Worm (Caenorhabditis elegans): ENCODE measurements around the gene F54C8.1.

F54C8.1 gene

ce11 chrIII:9482423-9482993, 43.0 kb downstream of the F54C8.1 start:
- TF ChIP-seq hlh-12 (tag; optimal IDR thresholded peaks at IDR 0.05) (no peak), F52B5.7 (tag; optimal IDR thresholded peaks at IDR 0.05) (no peak), rpc-1 (optimal IDR thresholded peaks at IDR 0.05) (no peak), rpc-1 (tag; optimal IDR thresholded peaks at IDR 0.05) (no peak), Y79H2A.3 (GFP tag; conservative IDR thresholded peaks at IDR 0.05) (no peak), ceh-27 (GFP tag; optimal IDR thresholded peaks at IDR 0.05) (no peak), ztf-25 (GFP tag; IDR thresholded peaks at IDR 0.05) (no peak), ztf-28 (GFP tag; IDR thresholded peaks at IDR 0.05) (no peak), F55B11.4 (tag; optimal IDR thresholded peaks at IDR 0.05; ENCODE audit: borderline replicate concordance, insufficient read depth) (no peak), sptf-2 (GFP tag; optimal IDR thresholded peaks at IDR 0.05) (no peak), lin-54 (GFP tag; optimal IDR thresholded peaks at IDR 0.05) (no peak), madf-10 (tag; optimal IDR thresholded peaks at IDR 0.05) (no peak), attf-6 (GFP tag; IDR thresholded peaks at IDR 0.05) (no peak), him-1 (tag; optimal IDR thresholded peaks at IDR 0.05) (no peak), cebp-1 (GFP tag; IDR thresholded peaks at IDR 0.05) (no peak), cebp-1 (tag; optimal IDR thresholded peaks at IDR 0.05) (no peak), K11D2.4 (GFP tag; IDR thresholded peaks at IDR 0.05) (no peak), bed-1 (GFP tag; IDR thresholded peaks at IDR 0.05) (no peak), mcd-1 (GFP tag; IDR thresholded peaks at IDR 0.05) (no peak), lin-35 (GFP tag; optimal IDR thresholded peaks at IDR 0.05) (no peak), F57C9.4 (tag; optimal IDR thresholded peaks at IDR 0.05) (no peak), unc-130 (GFP tag; optimal IDR thresholded peaks at IDR 0.05) (no peak)

ce11 chrIII:9483716-9484115, 44.2 kb downstream of the F54C8.1 start:
- TF ChIP-seq ccch-3 (GFP tag; optimal IDR thresholded peaks at IDR 0.05) = no peak
- TF ChIP-seq nhr-27 (tag; optimal IDR thresholded peaks at IDR 0.05) = no peak
- TF ChIP-seq F10E7.11 (tag; optimal IDR thresholded peaks at IDR 0.05) = no peak
- no peak for TF ChIP-seq ceh-91 (GFP tag; IDR thresholded peaks at IDR 0.05)
- no peak for TF ChIP-seq bed-2 (GFP tag; IDR thresholded peaks at IDR 0.05)
- TF ChIP-seq somi-1 (GFP tag; optimal IDR thresholded peaks at IDR 0.05) = no peak
- no peak for TF ChIP-seq attf-3 (GFP tag; conservative IDR thresholded peaks at IDR 0.05)
- 0 out of 2 replicates have a peak, but pooled peaks have one; percentile 25 for TF ChIP-seq mcd-1 (GFP tag; IDR thresholded peaks at IDR 0.05)
- TF ChIP-seq dpl-1 (GFP tag; optimal IDR thresholded peaks at IDR 0.05) = no peak
- no peak for TF ChIP-seq Y53F4B.3 (GFP tag; IDR thresholded peaks at IDR 0.05)
- no peak for TF ChIP-seq sea-2 (GFP tag; IDR thresholded peaks at IDR 0.05)
- TF ChIP-seq hrde-1 (tag; optimal IDR thresholded peaks at IDR 0.05; ENCODE audit: borderline replicate concordance) = no peak
- TF ChIP-seq pha-4 (tag; optimal IDR thresholded peaks at IDR 0.05) = no peak
- peak in 1 of 3 experiments; percentile 19 for TF ChIP-seq lin-35 (GFP tag; optimal IDR thresholded peaks at IDR 0.05)
- TF ChIP-seq Y95B8A.8 (GFP tag; IDR thresholded peaks at IDR 0.05) = no peak
- no peak for TF ChIP-seq Y56A3A.18 (GFP tag; IDR thresholded peaks at IDR 0.05)
- no peak for TF ChIP-seq mes-4 (tag; optimal IDR thresholded peaks at IDR 0.05)
- no peak for TF ChIP-seq gei-17 (GFP tag; optimal IDR thresholded peaks at IDR 0.05)
- no peak for TF ChIP-seq K11D2.4 (GFP tag; IDR thresholded peaks at IDR 0.05)
- TF ChIP-seq madf-6 (GFP tag; IDR thresholded peaks at IDR 0.05) = no peak
- no peak for TF ChIP-seq egl-18 (GFP tag; IDR thresholded peaks at IDR 0.05)
- no peak for TF ChIP-seq ztf-22 (GFP tag; optimal IDR thresholded peaks at IDR 0.05)
- no peak for TF ChIP-seq him-1 (tag; optimal IDR thresholded peaks at IDR 0.05)
- no peak for TF ChIP-seq ekl-4 (GFP tag; IDR thresholded peaks at IDR 0.05)
- TF ChIP-seq Y67H2A.10 (GFP tag; conservative IDR thresholded peaks at IDR 0.05) = no peak
- TF ChIP-seq ceh-27 (GFP tag; optimal IDR thresholded peaks at IDR 0.05) = peak; percentile 20
